Fruit fly (Drosophila melanogaster): ENCODE data around the gene SP1029.
A peak's percentile ranks its signal among the peaks of the same experiment; 100 is the strongest.

Gene SP1029

dm6 chr3R:29251418-29251817 is 1.2 kb upstream of the SP1029 start (continued):
- TF ChIP-seq gfzf (GFP tag; optimal IDR thresholded peaks at IDR 0.05), result peak; percentile 2
- TF ChIP-seq CG6175 (GFP tag; IDR thresholded peaks at IDR 0.05), result no peak
- TF ChIP-seq CG18476 (GFP tag; optimal IDR thresholded peaks at IDR 0.05), result no peak
- no peak for TF ChIP-seq CG6854 (GFP tag; optimal IDR thresholded peaks at IDR 0.05)
- TF ChIP-seq CG8478 (optimal IDR thresholded peaks at IDR 0.05), result no peak
- TF ChIP-seq CG7372 (GFP tag; IDR thresholded peaks at IDR 0.05), result no peak
- no peak for TF ChIP-seq mam (GFP tag; optimal IDR thresholded peaks at IDR 0.05)
- no peak for TF ChIP-seq p53 (GFP tag; optimal IDR thresholded peaks at IDR 0.05)
- TF ChIP-seq cg (GFP tag; optimal IDR thresholded peaks at IDR 0.05), result no peak
- TF ChIP-seq CG8924 (tag; optimal IDR thresholded peaks at IDR 0.05), result no peak
- TF ChIP-seq Opbp (GFP tag; IDR thresholded peaks at IDR 0.05; ENCODE audit: partially characterized antibody), result peak; percentile 81
- TF ChIP-seq CG4617 (GFP tag; optimal IDR thresholded peaks at IDR 0.05; ENCODE audit: borderline replicate concordance), result no peak
- TF ChIP-seq salm (tag; optimal IDR thresholded peaks at IDR 0.05), result no peak
- TF ChIP-seq twi (tag; optimal IDR thresholded peaks at IDR 0.05), result no peak
- peak; percentile 12 for TF ChIP-seq CG33213 (GFP tag; optimal IDR thresholded peaks at IDR 0.05)
- no peak for TF ChIP-seq usp (GFP tag; optimal IDR thresholded peaks at IDR 0.05)
- no peak for TF ChIP-seq tgo (GFP tag; IDR thresholded peaks at IDR 0.05)
- TF ChIP-seq Dad (GFP tag; optimal IDR thresholded peaks at IDR 0.05), result no peak
- TF ChIP-seq Optix (GFP tag; IDR thresholded peaks at IDR 0.05), result no peak
- TF ChIP-seq pnt (GFP tag; optimal IDR thresholded peaks at IDR 0.05), result no peak
- no peak for TF ChIP-seq ATbp (GFP tag; optimal IDR thresholded peaks at IDR 0.05)
- peak; percentile 90 for TF ChIP-seq sna (GFP tag; IDR thresholded peaks at IDR 0.05; ENCODE audit: partially characterized antibody)
- TF ChIP-seq slbo (GFP tag; IDR thresholded peaks at IDR 0.05), result peak; percentile 51
- TF ChIP-seq Atf6 (GFP tag; IDR thresholded peaks at IDR 0.05), result no peak
- TF ChIP-seq CG18764 (GFP tag; optimal IDR thresholded peaks at IDR 0.05), result peak; percentile 49
- TF ChIP-seq TFAM (GFP tag; optimal IDR thresholded peaks at IDR 0.05), result no peak
- TF ChIP-seq CG11456 (GFP tag; IDR thresholded peaks at IDR 0.05), result peak; percentile 25; the same call in 1 of the 3 replicates
- TF ChIP-seq CG1602 (GFP tag; optimal IDR thresholded peaks at IDR 0.05), result no peak
- TF ChIP-seq CG12104 (GFP tag; optimal IDR thresholded peaks at IDR 0.05), result no peak
- TF ChIP-seq Ets97D (GFP tag; optimal IDR thresholded peaks at IDR 0.05), result peak; percentile 26
- TF ChIP-seq dimm (GFP tag; IDR thresholded peaks at IDR 0.05), result no peak
- peak; percentile 72 for TF ChIP-seq Bgb (GFP tag; IDR thresholded peaks at IDR 0.05; ENCODE audit: partially characterized antibody)
- no peak for TF ChIP-seq YL-1 (GFP tag; optimal IDR thresholded peaks at IDR 0.05)
- TF ChIP-seq Lim3 (GFP tag; IDR thresholded peaks at IDR 0.05), result no peak
- TF ChIP-seq sc (optimal IDR thresholded peaks at IDR 0.05), result no peak
- no peak for TF ChIP-seq sc (GFP tag; optimal IDR thresholded peaks at IDR 0.05)
- TF ChIP-seq mld (GFP tag; IDR thresholded peaks at IDR 0.05; ENCODE audit: partially characterized antibody), result peak; percentile 72; the same call in 1 of the 3 replicates
- TF ChIP-seq Hr78 (GFP tag; optimal IDR thresholded peaks at IDR 0.05), result no peak
- peak; percentile 85 for TF ChIP-seq hbn (GFP tag; IDR thresholded peaks at IDR 0.05; ENCODE audit: partially characterized antibody)
- peak; percentile 36 for TF ChIP-seq CG12659 (GFP tag; optimal IDR thresholded peaks at IDR 0.05)
- TF ChIP-seq corto (GFP tag; optimal IDR thresholded peaks at IDR 0.05), result no peak
- TF ChIP-seq fd102C (GFP tag; optimal IDR thresholded peaks at IDR 0.05), result peak; percentile 1
- TF ChIP-seq CG4854 (GFP tag; optimal IDR thresholded peaks at IDR 0.05), result no peak
- TF ChIP-seq Sry-δ (GFP tag; optimal IDR thresholded peaks at IDR 0.05), result peak; percentile 62
- no peak for TF ChIP-seq CG4424 (GFP tag; optimal IDR thresholded peaks at IDR 0.05)
- no peak for TF ChIP-seq CG10321 (GFP tag; IDR thresholded peaks at IDR 0.05)
- no peak for TF ChIP-seq exex (tag; optimal IDR thresholded peaks at IDR 0.05)
- no peak for TF ChIP-seq Gsc (GFP tag; IDR thresholded peaks at IDR 0.05)
- peak; percentile 9 for TF ChIP-seq tx (GFP tag; optimal IDR thresholded peaks at IDR 0.05)
- TF ChIP-seq CG11398 (GFP tag; optimal IDR thresholded peaks at IDR 0.05), result no peak
- TF ChIP-seq CG6689 (GFP tag; IDR thresholded peaks at IDR 0.05), result no peak
- peak; percentile 33 for TF ChIP-seq Camta (GFP tag; optimal IDR thresholded peaks at IDR 0.05)
